Fruit fly (Drosophila melanogaster) whole organism: ENCODE measurements around the gene CG10694.

Experiments
- CG8478 ChIP-seq: fragments of >200 bp; optimal IDR thresholded peaks from 2 replicates; lab custom pipeline; 2018; ENCODE audit warnings: inconsistent platforms
- Dll ChIP-seq: fragments of >200 bp; optimal IDR thresholded peaks from 2 replicates; lab custom pipeline; 2017
- EcR ChIP-seq, 2 experiments: fragments of >200 bp; optimal IDR thresholded peaks; 2 replicates each; lab custom pipeline; 2017; ENCODE audit warnings: missing biosample characterization in 2 of 2, missing genetic modification characterization in 2 of 2, missing genetic modification reagents in 2 of 2

DNA sequence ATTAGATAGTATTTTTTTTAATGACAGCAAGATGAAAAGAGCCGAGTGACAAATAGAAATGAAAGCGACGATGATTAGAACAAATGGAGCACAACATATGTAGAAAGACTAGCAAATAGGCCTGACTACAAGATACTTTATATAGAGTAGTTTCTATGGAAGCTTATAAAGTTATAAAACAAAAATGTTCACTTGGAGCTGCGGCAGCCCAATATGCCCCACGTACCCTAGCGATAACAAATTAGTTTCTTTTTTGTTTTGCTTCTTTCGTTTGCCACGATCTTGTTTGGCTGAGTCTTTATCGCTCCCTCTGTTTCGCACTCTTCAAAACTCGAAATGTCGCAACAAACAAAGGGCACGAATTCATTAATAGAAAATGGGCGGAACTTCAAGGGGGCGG is 6.5 kb upstream of the CG10694 start:
- TF ChIP-seq EcR (GFP tag; optimal IDR thresholded peaks at IDR 0.05; lab: Kevin White, UChicago): no peak
- no peak for TF ChIP-seq Dll
- no peak for TF ChIP-seq CG8478 (lab: Kevin White, UChicago)
